Worm (Caenorhabditis elegans): ENCODE measurements around the gene rab-37.

DNA sequence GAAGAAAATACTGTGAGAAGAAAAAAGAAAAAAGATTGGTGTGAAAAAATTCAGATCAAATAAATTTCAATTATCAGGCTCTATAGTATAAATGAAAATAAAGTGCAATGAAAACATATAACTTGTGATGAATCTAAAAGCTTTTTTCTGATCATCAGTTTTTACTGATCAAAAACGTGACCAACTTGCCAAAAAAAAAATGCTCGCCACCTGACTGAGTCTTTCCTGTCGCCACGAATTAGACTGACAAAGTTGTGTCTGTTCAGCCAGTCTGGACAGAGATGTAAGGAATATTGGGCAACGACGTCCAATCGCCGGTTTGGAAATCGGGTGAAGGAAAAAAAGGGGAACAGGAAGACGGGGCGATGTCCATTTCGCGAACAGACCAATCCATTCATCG lies 16.2 kb downstream of the rab-37 start:
- no peak for TF ChIP-seq ama-1 (optimal IDR thresholded peaks at IDR 0.05)
- TF ChIP-seq nhr-11 (tag; optimal IDR thresholded peaks at IDR 0.05): no peak
- TF ChIP-seq pqm-1 (tag; optimal IDR thresholded peaks at IDR 0.05): no peak

Data from whole organism, late embryonic.